Worm (Caenorhabditis elegans): ENCODE measurements around the gene Y64G10A.7.
A peak's percentile ranks its signal among the peaks of the same experiment; 100 is the strongest.

Y64G10A.7 gene

DNA sequence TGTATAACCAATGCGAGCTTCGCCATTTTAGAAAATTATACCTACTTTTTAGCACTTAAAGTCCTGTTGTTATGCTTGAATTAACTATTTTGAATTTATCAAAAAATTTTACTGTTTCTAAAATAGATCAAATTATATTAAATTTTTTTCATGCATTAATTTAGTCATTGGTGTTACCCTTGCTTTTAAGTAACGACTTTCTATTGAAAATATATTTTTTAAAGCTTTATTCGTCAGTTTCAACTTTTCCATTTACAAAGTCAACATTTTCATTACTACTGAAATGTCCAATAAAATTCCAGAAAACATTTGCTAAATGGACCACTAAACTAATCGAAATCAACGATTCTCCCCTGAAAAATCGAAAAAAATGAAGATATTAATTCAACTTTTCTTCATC lies at the start of gene Y64G10A.7:
TSS of gene Y64G10A.7 (plus strand) at position 301 of the 400 bp plus-strand sequence.
- TF ChIP-seq nhr-12 (tag; optimal IDR thresholded peaks at IDR 0.05) = no peak
- TF ChIP-seq unc-39 (tag; optimal IDR thresholded peaks at IDR 0.05) = no peak
- no peak for TF ChIP-seq unc-120 (tag; optimal IDR thresholded peaks at IDR 0.05; ENCODE audit: poor library complexity, severe bottlenecking)
- TF ChIP-seq zip-8 (tag; optimal IDR thresholded peaks at IDR 0.05) = no peak
- TF ChIP-seq M03D4.4 (tag; optimal IDR thresholded peaks at IDR 0.05) = no peak
- TF ChIP-seq lsy-2 (tag; optimal IDR thresholded peaks at IDR 0.05) = no peak
- no peak for TF ChIP-seq ham-2 (GFP tag; optimal IDR thresholded peaks at IDR 0.05)
- TF ChIP-seq cnd-1 (tag; optimal IDR thresholded peaks at IDR 0.05) = no peak
- no peak for TF ChIP-seq snpc-4 (tag; optimal IDR thresholded peaks at IDR 0.05)
- no peak for TF ChIP-seq drap-1 (GFP tag; optimal IDR thresholded peaks at IDR 0.05)
- no peak for TF ChIP-seq tbx-8 (GFP tag; optimal IDR thresholded peaks at IDR 0.05)
- no peak for TF ChIP-seq hlh-1 (tag; optimal IDR thresholded peaks at IDR 0.05)
- TF ChIP-seq nhr-2 (tag; optimal IDR thresholded peaks at IDR 0.05) = no peak

DNA sequence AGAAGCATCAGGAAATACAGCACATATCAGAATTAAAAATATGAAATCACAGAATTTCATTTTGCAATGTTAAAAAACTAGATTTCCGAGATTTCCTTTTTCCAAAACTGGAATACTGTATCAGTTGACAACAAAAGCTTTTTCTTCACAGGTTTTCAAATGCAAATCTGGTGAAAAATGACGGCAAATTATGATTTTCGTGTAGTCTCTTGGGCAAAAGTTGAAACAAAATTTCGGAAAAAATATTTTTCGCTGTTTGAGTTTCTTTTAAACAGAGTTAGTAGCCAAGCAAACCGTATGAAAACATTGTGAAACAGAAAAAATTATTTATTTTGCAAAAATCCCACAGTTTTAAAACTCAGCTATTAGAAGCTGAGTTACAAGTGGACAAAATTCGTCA lies 47.3 kb upstream of the Y64G10A.7 start, which contains the start of gene Y64G10A.2:
TSS of gene Y64G10A.2 (minus strand) at position 101 of the 400 bp plus-strand sequence.
- no peak for TF ChIP-seq unc-39 (tag; optimal IDR thresholded peaks at IDR 0.05)
- TF ChIP-seq snpc-4 (tag; optimal IDR thresholded peaks at IDR 0.05) = no peak
- TF ChIP-seq drap-1 (GFP tag; optimal IDR thresholded peaks at IDR 0.05) = no peak
- TF ChIP-seq blmp-1 (tag; optimal IDR thresholded peaks at IDR 0.05) = no peak
- TF ChIP-seq unc-120 (tag; optimal IDR thresholded peaks at IDR 0.05; ENCODE audit: poor library complexity, severe bottlenecking) = no peak
- no peak for TF ChIP-seq nhr-2 (tag; optimal IDR thresholded peaks at IDR 0.05)
- no peak for TF ChIP-seq ztf-11 (tag; optimal IDR thresholded peaks at IDR 0.05)
- TF ChIP-seq nhr-12 (tag; optimal IDR thresholded peaks at IDR 0.05) = no peak

DNA sequence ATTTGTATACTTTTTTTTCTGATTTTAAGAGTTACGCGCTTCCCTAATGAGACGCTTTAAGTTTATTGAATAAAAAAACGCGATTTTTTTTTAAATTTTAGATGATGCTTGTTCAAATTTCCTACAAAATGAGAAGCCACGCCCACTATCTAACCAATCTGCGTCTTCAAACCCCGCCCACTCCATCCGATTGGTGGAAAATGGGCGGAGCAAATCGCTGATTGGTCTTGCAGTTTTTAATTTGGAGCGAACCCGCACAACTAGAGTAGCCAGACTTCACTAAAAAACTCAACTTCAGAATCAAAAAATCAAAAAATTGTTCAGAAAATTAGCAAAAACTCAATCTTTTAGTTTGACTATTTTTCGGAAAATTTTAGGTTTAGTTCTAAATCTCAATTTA lies 42.3 kb upstream of the Y64G10A.7 start:
- no peak for TF ChIP-seq mab-5 (tag; optimal IDR thresholded peaks at IDR 0.05)
- TF ChIP-seq ztf-11 (tag; optimal IDR thresholded peaks at IDR 0.05) = no peak
- TF ChIP-seq unc-62 (GFP tag; optimal IDR thresholded peaks at IDR 0.05) = no peak
- no peak for TF ChIP-seq flh-1 (GFP tag; optimal IDR thresholded peaks at IDR 0.05)
- no peak for TF ChIP-seq unc-39 (tag; optimal IDR thresholded peaks at IDR 0.05)
- no peak for TF ChIP-seq elt-1 (tag; optimal IDR thresholded peaks at IDR 0.05; ENCODE audit: borderline replicate concordance, insufficient read depth)
- TF ChIP-seq mep-1 (tag; optimal IDR thresholded peaks at IDR 0.05) = no peak
- TF ChIP-seq nhr-2 (tag; optimal IDR thresholded peaks at IDR 0.05) = no peak
- no peak for TF ChIP-seq nhr-28 (tag; optimal IDR thresholded peaks at IDR 0.05)
- no peak for TF ChIP-seq lsy-2 (tag; optimal IDR thresholded peaks at IDR 0.05)
- no peak for TF ChIP-seq ceh-43 (GFP tag; optimal IDR thresholded peaks at IDR 0.05)
- TF ChIP-seq pha-4 (tag; optimal IDR thresholded peaks at IDR 0.05) = no peak
- TF ChIP-seq elt-3 (tag; optimal IDR thresholded peaks at IDR 0.05) = no peak
- no peak for TF ChIP-seq mls-2 (tag; optimal IDR thresholded peaks at IDR 0.05)
- TF ChIP-seq M03D4.4 (tag; optimal IDR thresholded peaks at IDR 0.05) = no peak
- TF ChIP-seq unc-120 (tag; optimal IDR thresholded peaks at IDR 0.05; ENCODE audit: poor library complexity, severe bottlenecking) = no peak
- TF ChIP-seq nhr-237 (tag; optimal IDR thresholded peaks at IDR 0.05) = no peak
- TF ChIP-seq lin-32 (GFP tag; optimal IDR thresholded peaks at IDR 0.05) = no peak
- TF ChIP-seq zip-8 (tag; optimal IDR thresholded peaks at IDR 0.05) = no peak
- no peak for TF ChIP-seq ces-1 (GFP tag; optimal IDR thresholded peaks at IDR 0.05)

DNA sequence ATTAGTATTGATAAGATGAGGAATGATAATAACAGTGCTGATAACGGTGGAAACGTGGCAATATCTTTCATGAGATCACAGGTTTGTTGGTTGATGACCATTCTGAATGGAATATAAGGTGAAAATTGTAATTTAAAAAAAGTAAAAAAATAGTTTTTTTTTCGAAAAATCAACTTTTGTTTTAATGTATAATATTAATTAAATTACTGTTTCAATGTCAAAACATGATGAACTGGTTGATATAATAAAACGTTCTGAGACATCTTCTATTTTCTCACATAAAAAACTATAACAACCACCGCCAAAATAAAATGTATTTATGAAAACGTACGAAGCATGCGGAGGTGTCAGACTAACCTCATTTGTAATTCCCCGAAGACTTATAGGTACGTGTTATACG lies 41.6 kb upstream of the Y64G10A.7 start, which contains the start of gene srab-24:
TSS of gene srab-24 (minus strand) at position 101 of the 400 bp plus-strand sequence.
- TF ChIP-seq ces-1 (GFP tag; optimal IDR thresholded peaks at IDR 0.05) = peak; percentile 46
- no peak for TF ChIP-seq unc-62 (GFP tag; optimal IDR thresholded peaks at IDR 0.05)

DNA sequence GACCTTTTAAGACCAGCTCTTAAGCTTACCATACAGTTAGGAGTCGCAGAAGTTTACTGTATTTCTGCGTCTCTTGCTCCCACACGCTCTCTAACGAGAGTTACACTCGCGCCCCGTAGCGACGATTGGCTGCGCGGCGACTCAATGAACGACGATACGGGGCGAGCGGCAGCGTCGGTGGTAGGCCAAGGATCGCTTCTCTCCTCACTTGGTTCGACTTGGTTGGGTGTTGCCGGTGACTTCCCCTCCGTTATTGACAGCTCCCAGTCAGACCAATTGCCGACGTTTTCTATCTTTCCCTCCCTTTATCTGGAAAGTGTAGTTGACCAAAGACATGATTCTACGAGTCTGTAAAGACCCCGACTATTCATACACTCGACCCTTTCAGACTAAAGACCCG lies 36.1 kb upstream of the Y64G10A.7 start:
- TF ChIP-seq unc-62 (GFP tag; optimal IDR thresholded peaks at IDR 0.05) (no peak), unc-39 (tag; optimal IDR thresholded peaks at IDR 0.05) (no peak), hlh-1 (tag; optimal IDR thresholded peaks at IDR 0.05) (no peak), lin-32 (GFP tag; optimal IDR thresholded peaks at IDR 0.05) (no peak), blmp-1 (tag; optimal IDR thresholded peaks at IDR 0.05) (no peak), ces-1 (GFP tag; optimal IDR thresholded peaks at IDR 0.05) (no peak), lsy-2 (tag; optimal IDR thresholded peaks at IDR 0.05) (no peak), nhr-12 (tag; optimal IDR thresholded peaks at IDR 0.05) (no peak), elt-1 (tag; optimal IDR thresholded peaks at IDR 0.05; ENCODE audit: borderline replicate concordance, insufficient read depth) (no peak), bed-3 (GFP tag; optimal IDR thresholded peaks at IDR 0.05) (no peak), nhr-28 (tag; optimal IDR thresholded peaks at IDR 0.05) (no peak)

DNA sequence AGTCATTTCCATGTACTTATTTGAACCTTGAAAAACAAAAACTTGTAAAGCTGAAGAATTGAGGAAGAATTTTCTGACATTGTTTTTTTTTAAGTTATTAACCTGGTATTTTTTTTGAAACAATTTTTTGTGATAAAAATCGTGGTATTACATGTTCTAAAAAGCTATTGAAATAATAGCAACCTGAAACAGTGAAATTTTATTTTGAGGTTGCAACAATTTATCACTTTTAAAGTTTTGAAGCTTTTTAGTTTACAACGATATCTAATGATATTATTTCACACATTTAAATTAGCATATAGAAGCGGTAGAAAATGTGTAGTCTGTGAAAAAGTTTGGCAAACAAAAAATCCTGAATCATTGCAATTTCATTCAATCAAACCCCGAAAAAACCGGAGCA lies 34.2 kb upstream of the Y64G10A.7 start:
- no peak for TF ChIP-seq elt-1 (tag; optimal IDR thresholded peaks at IDR 0.05; ENCODE audit: borderline replicate concordance, insufficient read depth)
- no peak for TF ChIP-seq mab-5 (tag; optimal IDR thresholded peaks at IDR 0.05)
- TF ChIP-seq sem-2 (GFP tag; optimal IDR thresholded peaks at IDR 0.05) = no peak
- TF ChIP-seq sptf-1 (tag; optimal IDR thresholded peaks at IDR 0.05) = no peak
- no peak for TF ChIP-seq blmp-1 (tag; optimal IDR thresholded peaks at IDR 0.05)
- TF ChIP-seq lin-13 (tag; optimal IDR thresholded peaks at IDR 0.05) = no peak
- no peak for TF ChIP-seq bed-3 (GFP tag; optimal IDR thresholded peaks at IDR 0.05)
- TF ChIP-seq cnd-1 (tag; optimal IDR thresholded peaks at IDR 0.05) = no peak
- TF ChIP-seq flh-1 (GFP tag; optimal IDR thresholded peaks at IDR 0.05) = no peak
- TF ChIP-seq elt-3 (tag; optimal IDR thresholded peaks at IDR 0.05) = no peak
- no peak for TF ChIP-seq unc-120 (tag; optimal IDR thresholded peaks at IDR 0.05; ENCODE audit: poor library complexity, severe bottlenecking)
- TF ChIP-seq nhr-12 (tag; optimal IDR thresholded peaks at IDR 0.05) = no peak
- no peak for TF ChIP-seq ztf-11 (tag; optimal IDR thresholded peaks at IDR 0.05)
- no peak for TF ChIP-seq unc-62 (GFP tag; optimal IDR thresholded peaks at IDR 0.05)
